Worm (Caenorhabditis elegans) whole organism, L3 larva: ENCODE results near the gene srw-137.

ENCODE experiments used
- R02D3.7 ChIP-seq: fragments of 150-350 bp; optimal IDR thresholded peaks from 2 replicates; lab custom pipeline; 2014; ENCODE audit warnings: missing biosample characterization, missing genetic modification characterization
- ama-1 ChIP-seq: fragments of 150-350 bp; optimal IDR thresholded peaks from 2 replicates; lab custom pipeline; 2018
- elt-2 ChIP-seq: sonication (generic microtip); optimal IDR thresholded peaks from 2 replicates; lab custom pipeline; 2016; ENCODE audit warnings: missing genetic modification reagents, mild to moderate bottlenecking, missing genetic modification characterization, missing compliant biosample characterization
- lin-39 ChIP-seq: fragments of 150-350 bp; optimal IDR thresholded peaks from 2 replicates; lab custom pipeline; 2018; ENCODE audit warnings: missing biosample characterization, missing genetic modification reagents, missing genetic modification characterization
- nhr-11 ChIP-seq: fragments of 150-350 bp; optimal IDR thresholded peaks from 2 replicates; lab custom pipeline; 2014; ENCODE audit warnings: missing biosample characterization, missing genetic modification characterization
- nhr-237 ChIP-seq: fragments of 150-350 bp; optimal IDR thresholded peaks from 2 replicates; lab custom pipeline; 2014; ENCODE audit warnings: missing biosample characterization, missing genetic modification characterization
- pqm-1 ChIP-seq: fragments of 150-350 bp; optimal IDR thresholded peaks from 2 replicates; lab custom pipeline; 2017; ENCODE audit warnings: missing biosample characterization, missing genetic modification characterization, inconsistent platforms
- skn-1 ChIP-seq: fragments of 150-350 bp; optimal IDR thresholded peaks from 2 replicates; lab custom pipeline; 2014; ENCODE audit warnings: missing biosample characterization, missing genetic modification characterization

DNA sequence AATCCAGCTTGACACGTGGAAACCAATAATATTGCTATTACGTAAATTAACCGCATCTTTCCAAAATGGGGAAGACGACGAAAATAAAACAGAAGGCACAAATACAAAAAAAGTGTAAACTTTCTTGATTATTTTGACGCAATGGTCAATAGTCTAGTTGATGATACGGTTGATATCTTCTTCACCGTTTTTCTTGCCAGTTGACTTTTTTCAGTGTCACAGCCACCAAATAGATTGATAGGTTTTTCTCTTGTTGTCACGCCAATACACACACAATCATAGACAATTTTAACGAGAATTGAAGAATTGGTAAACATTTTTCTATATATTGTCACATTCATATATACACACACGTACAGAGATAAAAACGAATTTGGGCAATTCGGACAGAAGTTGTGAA is 34.2 kb downstream of the srw-137 start, which contains the start of gene zmp-3:
- no peak for TF ChIP-seq skn-1 (tag; lab: Kevin White, UChicago)
- no peak for TF ChIP-seq lin-39 (tag; lab: Kevin White, UChicago)
- TF ChIP-seq ama-1, result no peak
- no peak for TF ChIP-seq R02D3.7 (tag; lab: Kevin White, UChicago)
- no peak for TF ChIP-seq nhr-11 (tag; lab: Kevin White, UChicago)
- no peak for TF ChIP-seq elt-2 (tag; lab: Kevin White, UChicago)
- TF ChIP-seq nhr-237, result no peak
- TF ChIP-seq pqm-1 (tag; lab: Kevin White, UChicago), result no peak
